Fruit fly (Drosophila melanogaster) whole organism, embryonic: Measurements from ENCODE around the gene CG42487.

Experiments used
- C15 ChIP-seq: fragments of 200-800 bp; sonication (Bioruptor generic); IDR thresholded peaks from 3 replicates; pipeline ENCODE4 v1.3.6; 2022; ENCODE audit warnings: missing biosample characterization, missing genetic modification characterization
- CG10147 ChIP-seq: fragments of 200-800 bp; sonication (Bioruptor generic); optimal IDR thresholded peaks from 2 replicates; lab custom pipeline; 2019; ENCODE audit warnings: missing biosample characterization, mild to moderate bottlenecking, missing genetic modification characterization, moderate library complexity
- CG10366 ChIP-seq: fragments of 200-800 bp; sonication (Bioruptor generic); IDR thresholded peaks from 2 replicates; pipeline ENCODE4 v1.3.6; 2022; ENCODE audit warnings: missing biosample characterization, missing genetic modification characterization
- CG11504 ChIP-seq: fragments of 200-800 bp; sonication (Bioruptor generic); optimal IDR thresholded peaks from 3 replicates; lab custom pipeline; 2019; ENCODE audit warnings: missing biosample characterization, mild to moderate bottlenecking, missing genetic modification characterization, moderate library complexity
- CG12155 ChIP-seq: fragments of 200-800 bp; sonication (Bioruptor generic); optimal IDR thresholded peaks from 3 replicates; lab custom pipeline; 2016; ENCODE audit warnings: missing biosample characterization, missing genetic modification characterization
- CG14710 ChIP-seq: fragments of 200-800 bp; sonication (Bioruptor generic); optimal IDR thresholded peaks from 3 replicates; lab custom pipeline; 2019; ENCODE audit warnings: missing biosample characterization, mild to moderate bottlenecking, missing genetic modification characterization, moderate library complexity
- CG15269 ChIP-seq: fragments of 200-800 bp; sonication (Bioruptor generic); optimal IDR thresholded peaks from 2 replicates; lab custom pipeline; 2018; ENCODE audit warnings: missing biosample characterization, mild to moderate bottlenecking, missing genetic modification characterization, moderate library complexity
- CG15696 ChIP-seq: fragments of 200-800 bp; sonication (Bioruptor generic); optimal IDR thresholded peaks from 2 replicates; lab custom pipeline; 2019; ENCODE audit warnings: missing biosample characterization, mild to moderate bottlenecking, missing genetic modification characterization, moderate library complexity
- CG17186 ChIP-seq: fragments of 200-800 bp; sonication (Bioruptor generic); optimal IDR thresholded peaks from 3 replicates; lab custom pipeline; 2017; ENCODE audit warnings: missing biosample characterization, missing genetic modification reagents, missing genetic modification characterization
- CG30020 ChIP-seq: fragments of 200-800 bp; optimal IDR thresholded peaks from 2 replicates; lab custom pipeline; 2019; ENCODE audit warnings: missing biosample characterization, mild to moderate bottlenecking, missing genetic modification characterization, moderate library complexity
- CG30403 ChIP-seq: fragments of 200-800 bp; sonication (Bioruptor generic); optimal IDR thresholded peaks from 3 replicates; lab custom pipeline; 2016; ENCODE audit warnings: missing biosample characterization, missing genetic modification characterization
- CG34376 ChIP-seq: fragments of 200-800 bp; sonication (Bioruptor generic); optimal IDR thresholded peaks from 2 replicates; lab custom pipeline; 2018; ENCODE audit warnings: missing biosample characterization, mild to moderate bottlenecking, missing genetic modification characterization
- CG42726 ChIP-seq: fragments of 200-800 bp; sonication (Bioruptor generic); IDR thresholded peaks from 2 replicates; pipeline ENCODE4 v1.3.6; 2022; ENCODE audit warnings: missing biosample characterization, missing genetic modification characterization; ENCODE audit not compliant: partially characterized antibody
- CG4707 ChIP-seq: fragments of 200-800 bp; sonication (Bioruptor generic); optimal IDR thresholded peaks from 2 replicates; lab custom pipeline; 2018; ENCODE audit warnings: missing biosample characterization, mild to moderate bottlenecking, missing genetic modification characterization, moderate library complexity
- CG6254 ChIP-seq: fragments of 200-800 bp; sonication (Bioruptor generic); optimal IDR thresholded peaks from 3 replicates; lab custom pipeline; 2017; ENCODE audit warnings: mild to moderate bottlenecking, missing biosample characterization, missing genetic modification reagents, missing genetic modification characterization
- CG6791 ChIP-seq: fragments of 200-800 bp; sonication (Bioruptor generic); IDR thresholded peaks from 3 replicates; pipeline ENCODE4 v1.3.6; 2022; ENCODE audit warnings: missing biosample characterization, missing genetic modification characterization; ENCODE audit not compliant: partially characterized antibody
- CG7963 ChIP-seq: fragments of 200-800 bp; sonication (Bioruptor generic); IDR thresholded peaks from 3 replicates; pipeline ENCODE4 v1.3.6; 2022; ENCODE audit warnings: missing biosample characterization, missing genetic modification characterization; ENCODE audit not compliant: partially characterized antibody
- CkIIα-i1 ChIP-seq: fragments of 200-800 bp; sonication (Bioruptor generic); IDR thresholded peaks from 2 replicates; pipeline ENCODE4 v1.3.6; 2022; ENCODE audit warnings: missing biosample characterization, missing genetic modification characterization
- CoRest ChIP-seq: fragments of 200-800 bp; sonication (Bioruptor generic); optimal IDR thresholded peaks from 3 replicates; lab custom pipeline; 2018; ENCODE audit warnings: missing biosample characterization, mild to moderate bottlenecking, missing genetic modification characterization, moderate library complexity
- Deaf1 ChIP-seq: fragments of 200-800 bp; optimal IDR thresholded peaks from 3 replicates; lab custom pipeline; 2019; ENCODE audit warnings: missing biosample characterization, mild to moderate bottlenecking, missing genetic modification characterization, moderate library complexity
- Jarid2 ChIP-seq: fragments of 200-800 bp; sonication (Bioruptor generic); optimal IDR thresholded peaks from 3 replicates; lab custom pipeline; 2017; ENCODE audit warnings: mild to moderate bottlenecking, missing biosample characterization, missing genetic modification reagents, missing genetic modification characterization
- Mad ChIP-seq: fragments of 200-800 bp; sonication (Bioruptor generic); optimal IDR thresholded peaks from 2 replicates; lab custom pipeline; 2016; ENCODE audit warnings: missing biosample characterization, missing genetic modification characterization
- NK7.1 ChIP-seq: fragments of 200-800 bp; sonication (Bioruptor generic); optimal IDR thresholded peaks from 3 replicates; lab custom pipeline; 2016; ENCODE audit warnings: missing biosample characterization, missing genetic modification characterization
- Neu2 ChIP-seq: fragments of 200-800 bp; sonication (Bioruptor generic); optimal IDR thresholded peaks from 3 replicates; lab custom pipeline; 2016; ENCODE audit warnings: missing biosample characterization, missing genetic modification characterization, borderline replicate concordance
- Sin3A ChIP-seq: fragments of >200 bp; optimal IDR thresholded peaks from 2 replicates; lab custom pipeline; 2018
- Sry-β ChIP-seq: fragments of 200-800 bp; sonication (Bioruptor generic); optimal IDR thresholded peaks from 2 replicates; lab custom pipeline; 2018; ENCODE audit warnings: missing biosample characterization, mild to moderate bottlenecking, missing genetic modification characterization, moderate library complexity
- TFAM ChIP-seq: fragments of 200-800 bp; sonication (Bioruptor generic); optimal IDR thresholded peaks from 2 replicates; lab custom pipeline; 2017; ENCODE audit warnings: missing biosample characterization, missing genetic modification characterization, inconsistent platforms
- ab ChIP-seq: fragments of 200-800 bp; sonication (Bioruptor generic); optimal IDR thresholded peaks from 2 replicates; lab custom pipeline; 2016; ENCODE audit warnings: missing biosample characterization, missing genetic modification characterization
- bbx ChIP-seq: fragments of 200-800 bp; sonication (Bioruptor generic); IDR thresholded peaks from 2 replicates; pipeline ENCODE4 v1.3.6; 2022; ENCODE audit warnings: missing biosample characterization, missing genetic modification characterization; ENCODE audit not compliant: partially characterized antibody
- chn ChIP-seq: fragments of 200-800 bp; sonication (Bioruptor generic); optimal IDR thresholded peaks from 2 replicates; lab custom pipeline; 2016; ENCODE audit warnings: missing biosample characterization, missing genetic modification characterization
- disco-r ChIP-seq: fragments of 200-800 bp; sonication (Bioruptor generic); optimal IDR thresholded peaks from 2 replicates; lab custom pipeline; 2016; ENCODE audit warnings: missing biosample characterization, missing genetic modification characterization
- dm ChIP-seq: fragments of 200-800 bp; sonication (Bioruptor generic); optimal IDR thresholded peaks from 3 replicates; lab custom pipeline; 2016; ENCODE audit warnings: missing biosample characterization, missing genetic modification characterization
- fd102C ChIP-seq: fragments of 200-800 bp; sonication (Bioruptor generic); optimal IDR thresholded peaks from 2 replicates; lab custom pipeline; 2018; ENCODE audit warnings: missing biosample characterization, mild to moderate bottlenecking, missing genetic modification characterization, moderate library complexity
- gro ChIP-seq: fragments of 200-800 bp; sonication (Bioruptor generic); optimal IDR thresholded peaks from 2 replicates; lab custom pipeline; 2016; ENCODE audit warnings: missing biosample characterization, missing genetic modification characterization
- her ChIP-seq: fragments of 200-800 bp; sonication (Bioruptor generic); optimal IDR thresholded peaks from 2 replicates; lab custom pipeline; 2016; ENCODE audit warnings: missing biosample characterization, missing genetic modification characterization
- lov ChIP-seq, 2 experiments: fragments of 200-800 bp in 1 of 2; fragments of >200 bp in 1 of 2; sonication (Bioruptor generic) in 1 of 2; IDR thresholded peaks in 1 of 2; optimal IDR thresholded peaks in 1 of 2; 2 replicates in 1 of 2; 3 replicates in 1 of 2; pipeline versions ENCODE4 v1.3.6 to Lab custom; 2017 to 2022; ENCODE audit warnings: missing biosample characterization in 1 of 2, missing genetic modification characterization in 1 of 2
- nau ChIP-seq: fragments of 200-800 bp; sonication (Bioruptor generic); optimal IDR thresholded peaks from 3 replicates; lab custom pipeline; 2017; ENCODE audit warnings: missing biosample characterization, mild to moderate bottlenecking, missing genetic modification characterization, missing genetic modification reagents
- nom ChIP-seq: fragments of 200-800 bp; sonication (Bioruptor generic); optimal IDR thresholded peaks from 2 replicates; lab custom pipeline; 2017; ENCODE audit warnings: missing biosample characterization, missing genetic modification characterization, mild to moderate bottlenecking, moderate library complexity, missing genetic modification reagents
- pho ChIP-seq: fragments of 200-800 bp; sonication (Bioruptor generic); optimal IDR thresholded peaks from 2 replicates; lab custom pipeline; 2016; ENCODE audit warnings: missing biosample characterization, missing genetic modification characterization
- pita ChIP-seq: fragments of 200-800 bp; sonication (Bioruptor generic); optimal IDR thresholded peaks from 2 replicates; lab custom pipeline; 2017; ENCODE audit warnings: missing biosample characterization, mild to moderate bottlenecking, missing genetic modification characterization
- psq ChIP-seq: fragments of 200-800 bp; sonication (Bioruptor generic); optimal IDR thresholded peaks from 2 replicates; lab custom pipeline; 2017; ENCODE audit warnings: missing biosample characterization, missing genetic modification characterization
- sob ChIP-seq: fragments of 200-800 bp; sonication (Bioruptor generic); IDR thresholded peaks from 2 replicates; pipeline ENCODE4 v1.3.6; 2022; ENCODE audit warnings: missing biosample characterization, missing genetic modification characterization
- sqz ChIP-seq: fragments of 200-800 bp; sonication (Bioruptor generic); optimal IDR thresholded peaks from 3 replicates; lab custom pipeline; 2018; ENCODE audit warnings: missing biosample characterization, mild to moderate bottlenecking, missing genetic modification characterization
- stwl ChIP-seq: fragments of 200-800 bp; sonication (Bioruptor generic); optimal IDR thresholded peaks from 3 replicates; lab custom pipeline; 2018; ENCODE audit warnings: missing biosample characterization, mild to moderate bottlenecking, missing genetic modification characterization, moderate library complexity
- sug ChIP-seq: fragments of 200-800 bp; optimal IDR thresholded peaks from 2 replicates; lab custom pipeline; 2019; ENCODE audit warnings: missing biosample characterization, mild to moderate bottlenecking, missing genetic modification characterization, moderate library complexity
- ttk ChIP-seq: fragments of 200-800 bp; sonication (Bioruptor generic); IDR thresholded peaks from 2 replicates; pipeline ENCODE4 v2.1.2; 2022; ENCODE audit warnings: missing biosample characterization, missing genetic modification characterization
- vvl ChIP-seq: fragments of 200-800 bp; sonication (Bioruptor generic); IDR thresholded peaks from 2 replicates; pipeline ENCODE4 v1.3.6; 2022; ENCODE audit warnings: missing biosample characterization, missing genetic modification characterization
- wek ChIP-seq: fragments of 200-800 bp; sonication (Bioruptor generic); optimal IDR thresholded peaks from 3 replicates; lab custom pipeline; 2018; ENCODE audit warnings: missing biosample characterization, mild to moderate bottlenecking, missing genetic modification characterization, moderate library complexity

CG42487 gene

dm6 chr3R:27925000-27925970 is 33.8 kb downstream of the CG42487 start, which contains the start of gene mino (continued):
- TF ChIP-seq Sin3A (lab: Kevin White, UChicago) (no peak), CG15696 (tag; lab: Kevin White, UChicago) (no peak), Sry-β (GFP tag; lab: Kevin White, UChicago) (no peak), psq (GFP tag; lab: Kevin White, UChicago) (no peak), Mad (GFP tag; lab: Kevin White, UChicago) (no peak), CG11504 (tag; lab: Kevin White, UChicago) (no peak), lov (optimal IDR thresholded peaks at IDR 0.05; lab: Kevin White, UChicago) (no peak), lov (GFP tag; IDR thresholded peaks at IDR 0.05; lab: Robert Waterston, UW) (no peak), C15 (GFP tag; lab: Robert Waterston, UW) (no peak), sqz (peak; percentile 22), sug (tag; lab: Kevin White, UChicago) (peak; percentile 70), CG10147 (GFP tag; lab: Kevin White, UChicago) (no peak), Neu2 (GFP tag; lab: Kevin White, UChicago) (no peak), Deaf1 (tag; lab: Kevin White, UChicago) (peak; percentile 93), ttk (GFP tag; lab: Robert Waterston, UW) (no peak), CG7963 (GFP tag; lab: Robert Waterston, UW) (no peak), ab (GFP tag; lab: Kevin White, UChicago) (no peak), CkIIα-i1 (GFP tag; lab: Robert Waterston, UW) (no peak), chn (GFP tag; lab: Kevin White, UChicago) (no peak), fd102C (GFP tag; lab: Kevin White, UChicago) (no peak), disco-r (GFP tag; lab: Kevin White, UChicago) (no peak), pita (GFP tag; lab: Kevin White, UChicago) (no peak), CG34376 (peak; percentile 80), her (no peak), CG42726 (no peak), pho (GFP tag; lab: Kevin White, UChicago) (no peak), NK7.1 (GFP tag; lab: Kevin White, UChicago) (no peak), CG10366 (no peak), CG6791 (GFP tag; lab: Robert Waterston, UW) (no peak), CG17186 (no peak), CoRest (tag; lab: Kevin White, UChicago) (no peak), CG30403 (GFP tag; lab: Kevin White, UChicago) (no peak), CG15269 (no peak), wek (GFP tag; lab: Kevin White, UChicago) (no peak), sob (GFP tag; lab: Robert Waterston, UW) (no peak), bbx (GFP tag; lab: Robert Waterston, UW) (no peak), TFAM (GFP tag; lab: Kevin White, UChicago) (no peak), Jarid2 (GFP tag; lab: Kevin White, UChicago) (peak; percentile 17), nau (GFP tag; lab: Kevin White, UChicago) (no peak), CG14710 (no peak), gro (peak; percentile 11), stwl (tag; lab: Kevin White, UChicago) (no peak), dm (no peak), CG30020 (tag; lab: Kevin White, UChicago) (no peak), CG12155 (GFP tag; lab: Kevin White, UChicago) (no peak), CG6254 (GFP tag; lab: Kevin White, UChicago) (no peak), nom (GFP tag; lab: Kevin White, UChicago) (peak; percentile 94), vvl (no peak), CG4707 (no peak)
